Fruit fly (Drosophila melanogaster) whole organism, adult: ENCODE measurements around the gene Tim8.

Source experiments
- CG11617 ChIP-seq: fragments of 200-800 bp; sonication (Bioruptor generic); optimal IDR thresholded peaks from 2 replicates; lab custom pipeline; 2017; ENCODE audit warnings: mild to moderate bottlenecking, missing biosample characterization, missing genetic modification reagents, missing genetic modification characterization
- CG12768 ChIP-seq: fragments of 200-800 bp; sonication (Bioruptor generic); optimal IDR thresholded peaks from 2 replicates; lab custom pipeline; 2017; ENCODE audit warnings: missing biosample characterization, missing genetic modification characterization, mild to moderate bottlenecking, moderate library complexity, missing genetic modification reagents
- CG14711 ChIP-seq: fragments of 200-800 bp; sonication (Bioruptor generic); optimal IDR thresholded peaks from 2 replicates; lab custom pipeline; 2018; ENCODE audit warnings: missing biosample characterization, mild to moderate bottlenecking, missing genetic modification characterization, moderate library complexity
- CG1620 ChIP-seq: fragments of 200-800 bp; sonication (Bioruptor generic); optimal IDR thresholded peaks from 2 replicates; lab custom pipeline; 2016; ENCODE audit warnings: missing biosample characterization, missing genetic modification characterization
- CG33017 ChIP-seq: fragments of 200-800 bp; sonication (Bioruptor generic); optimal IDR thresholded peaks from 2 replicates; lab custom pipeline; 2018; ENCODE audit warnings: missing biosample characterization, mild to moderate bottlenecking, missing genetic modification characterization, moderate library complexity
- CG5204 ChIP-seq: fragments of 200-800 bp; sonication (Bioruptor generic); optimal IDR thresholded peaks from 2 replicates; lab custom pipeline; 2016; ENCODE audit warnings: missing biosample characterization, missing genetic modification characterization
- CG7045 ChIP-seq: fragments of 200-800 bp; sonication (Bioruptor generic); optimal IDR thresholded peaks from 2 replicates; lab custom pipeline; 2017; ENCODE audit warnings: missing biosample characterization, mild to moderate bottlenecking, missing genetic modification characterization
- CG7101 ChIP-seq: fragments of 200-800 bp; sonication (Bioruptor generic); optimal IDR thresholded peaks from 2 replicates; lab custom pipeline; 2018; ENCODE audit warnings: missing biosample characterization, mild to moderate bottlenecking, missing genetic modification characterization, moderate library complexity
- Clk ChIP-seq: fragments of 200-800 bp; sonication (Bioruptor generic); optimal IDR thresholded peaks from 2 replicates; lab custom pipeline; 2017; ENCODE audit warnings: missing biosample characterization, missing genetic modification characterization
- Crg-1 ChIP-seq: fragments of 200-800 bp; sonication (Bioruptor generic); optimal IDR thresholded peaks from 2 replicates; lab custom pipeline; 2016; ENCODE audit warnings: missing biosample characterization, missing genetic modification characterization
- Hr96 ChIP-seq: fragments of 200-800 bp; sonication (Bioruptor generic); optimal IDR thresholded peaks from 2 replicates; lab custom pipeline; 2016; ENCODE audit warnings: missing biosample characterization, missing genetic modification characterization
- Mnt ChIP-seq: fragments of 200-800 bp; sonication (Bioruptor generic); optimal IDR thresholded peaks from 2 replicates; lab custom pipeline; 2016; ENCODE audit warnings: missing biosample characterization, mild to moderate bottlenecking, missing genetic modification characterization
- bab1 ChIP-seq: fragments of 200-800 bp; sonication (Bioruptor generic); optimal IDR thresholded peaks from 3 replicates; lab custom pipeline; 2019; ENCODE audit warnings: missing biosample characterization, mild to moderate bottlenecking, missing genetic modification characterization, moderate library complexity
- cic ChIP-seq: fragments of 200-800 bp; sonication (Bioruptor generic); optimal IDR thresholded peaks from 2 replicates; lab custom pipeline; 2017; ENCODE audit warnings: missing biosample characterization, mild to moderate bottlenecking, missing genetic modification characterization, moderate library complexity
- cnc ChIP-seq, 2 experiments: fragments of >200 bp; optimal IDR thresholded peaks; 2 replicates each; lab custom pipeline; 2017
- kay ChIP-seq: fragments of 200-800 bp; sonication (Bioruptor generic); peaks from one replicate; lab custom pipeline; 2016; ENCODE audit warnings: missing biosample characterization, missing genetic modification characterization, borderline replicate concordance
- ovo ChIP-seq: fragments of 200-800 bp; sonication (Bioruptor generic); optimal IDR thresholded peaks from 2 replicates; lab custom pipeline; 2016; ENCODE audit warnings: missing biosample characterization, missing genetic modification characterization
- pad ChIP-seq: fragments of 200-800 bp; sonication (Bioruptor generic); optimal IDR thresholded peaks from 3 replicates; lab custom pipeline; 2017; ENCODE audit warnings: missing biosample characterization, missing genetic modification characterization, mild to moderate bottlenecking, moderate library complexity, missing genetic modification reagents
- tj ChIP-seq: fragments of 200-800 bp; sonication (Bioruptor generic); optimal IDR thresholded peaks from 3 replicates; lab custom pipeline; 2017; ENCODE audit warnings: missing biosample characterization, mild to moderate bottlenecking, missing genetic modification characterization, moderate library complexity
- toe ChIP-seq: fragments of 200-800 bp; sonication (Bioruptor generic); optimal IDR thresholded peaks from 2 replicates; lab custom pipeline; 2016; ENCODE audit warnings: missing biosample characterization, missing genetic modification characterization

The Tim8 gene

DNA sequence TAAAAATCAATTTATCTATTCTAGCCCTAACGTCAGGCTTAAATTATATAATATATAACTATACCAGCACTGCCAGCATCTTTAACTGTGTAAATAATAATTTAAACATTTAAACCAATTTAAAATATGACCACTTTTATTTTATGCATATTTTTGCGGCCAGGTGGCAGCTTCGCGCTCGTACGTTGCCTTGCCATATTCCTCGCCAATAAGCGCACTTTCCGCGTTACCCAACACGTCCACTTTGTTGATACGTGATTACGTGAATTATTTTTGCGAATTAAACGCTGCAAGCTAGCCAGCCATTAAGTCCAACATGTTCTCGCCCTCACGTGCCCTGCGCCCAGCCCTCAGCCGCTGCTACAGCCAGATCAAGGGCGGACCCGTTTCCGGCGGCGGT is 18.5 kb upstream of the Tim8 start, which contains the start of gene NdufV3:
Gene NdufV3, plus strand, starts transcription at position 219 of the 400 bp plus-strand sequence.
- no peak for TF ChIP-seq CG33017
- TF ChIP-seq CG12768 (GFP tag; lab: Kevin White, UChicago): no peak
- no peak for TF ChIP-seq cic (GFP tag; lab: Kevin White, UChicago)
- no peak for TF ChIP-seq kay (GFP tag; lab: Kevin White, UChicago)
- TF ChIP-seq Clk (GFP tag; lab: Kevin White, UChicago): no peak
- no peak for TF ChIP-seq cnc (optimal IDR thresholded peaks at IDR 0.05; lab: Kevin White, UChicago)
- peak; percentile 61 for TF ChIP-seq CG1620
- no peak for TF ChIP-seq CG7045 (GFP tag; lab: Kevin White, UChicago)
- no peak for TF ChIP-seq pad
- TF ChIP-seq Crg-1 (GFP tag; lab: Kevin White, UChicago): peak; percentile 59
- no peak for TF ChIP-seq tj
- TF ChIP-seq ovo (GFP tag; lab: Kevin White, UChicago): no peak
- TF ChIP-seq CG11617 (GFP tag; lab: Kevin White, UChicago): no peak
- peak; percentile 37 for TF ChIP-seq toe (GFP tag; lab: Kevin White, UChicago)
- peak; percentile 66 for TF ChIP-seq CG14711 (tag; lab: Kevin White, UChicago)
- peak; percentile 69 for TF ChIP-seq CG7101 (tag; lab: Kevin White, UChicago)
- peak; percentile 43 for TF ChIP-seq bab1 (GFP tag; lab: Kevin White, UChicago)
- peak; percentile 75 for TF ChIP-seq Mnt (GFP tag; lab: Kevin White, UChicago)
- peak; percentile 2 for TF ChIP-seq CG5204 (GFP tag; lab: Kevin White, UChicago)
- no peak for TF ChIP-seq Hr96 (GFP tag; lab: Kevin White, UChicago)

DNA sequence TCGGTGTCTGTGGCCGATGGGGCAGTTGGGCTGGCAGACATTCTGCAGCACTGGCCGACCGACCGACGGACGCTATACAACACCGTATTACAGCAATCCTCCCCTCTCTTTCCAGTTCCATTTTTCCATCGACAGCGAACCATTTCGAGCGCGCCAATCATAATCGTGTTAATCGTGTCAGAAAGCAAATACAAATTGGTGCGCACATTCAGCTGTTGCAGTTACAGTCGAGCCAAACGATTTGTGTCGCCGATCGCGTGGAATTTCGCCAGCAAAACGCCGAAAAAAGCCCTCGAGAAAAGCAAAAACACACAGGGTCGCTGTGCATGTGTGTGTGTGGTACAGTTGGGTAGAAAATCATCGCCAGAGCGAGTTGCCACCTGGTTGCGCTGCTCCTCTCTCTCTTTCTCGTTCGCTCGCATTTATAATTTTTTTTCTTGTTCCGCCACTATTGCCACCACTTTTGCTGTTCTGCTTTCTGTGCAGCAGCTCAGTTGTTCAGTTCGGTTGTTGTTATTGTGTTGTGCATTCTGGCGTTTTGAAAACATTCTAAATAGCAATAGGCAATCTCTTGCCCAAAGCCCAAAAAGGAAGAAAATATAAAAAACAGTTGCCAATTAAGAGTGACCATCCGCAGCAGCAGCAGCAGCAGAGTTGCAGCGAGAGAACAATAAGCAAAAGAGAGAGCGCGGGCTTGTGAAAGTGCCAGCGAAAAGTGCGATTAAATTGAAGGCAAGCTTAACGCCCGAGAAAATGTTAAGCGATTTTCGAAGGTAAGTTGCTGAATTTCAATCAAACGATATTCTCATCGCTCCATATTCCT is 17.5 kb upstream of the Tim8 start, which contains the start of gene CG1737:
Gene CG1737, plus strand, starts transcription at position 104 of the 823 bp plus-strand sequence.
- no peak for TF ChIP-seq Clk (GFP tag; lab: Kevin White, UChicago)
- TF ChIP-seq Hr96 (GFP tag; lab: Kevin White, UChicago): peak; percentile 62
- peak; percentile 79 for TF ChIP-seq Mnt (GFP tag; lab: Kevin White, UChicago)
- TF ChIP-seq cic (GFP tag; lab: Kevin White, UChicago): peak; percentile 17
- TF ChIP-seq pad: peak; percentile 94
- peak; percentile 99 for TF ChIP-seq CG14711 (tag; lab: Kevin White, UChicago)
- no peak for TF ChIP-seq kay (GFP tag; lab: Kevin White, UChicago)
- TF ChIP-seq bab1 (GFP tag; lab: Kevin White, UChicago): peak; percentile 28
- TF ChIP-seq ovo (GFP tag; lab: Kevin White, UChicago): peak; percentile 80
- TF ChIP-seq CG1620: peak; percentile 83
- no peak for TF ChIP-seq CG7045 (GFP tag; lab: Kevin White, UChicago)
- no peak for TF ChIP-seq tj
- no peak for TF ChIP-seq CG5204 (GFP tag; lab: Kevin White, UChicago)
- TF ChIP-seq Crg-1 (GFP tag; lab: Kevin White, UChicago): peak; percentile 60
- peak; percentile 44 for TF ChIP-seq CG7101 (tag; lab: Kevin White, UChicago)
- TF ChIP-seq CG11617 (GFP tag; lab: Kevin White, UChicago): peak; percentile 11
- TF ChIP-seq toe (GFP tag; lab: Kevin White, UChicago): no peak
- TF ChIP-seq cnc (optimal IDR thresholded peaks at IDR 0.05; lab: Kevin White, UChicago): no peak
- peak; percentile 47 for TF ChIP-seq CG12768 (GFP tag; lab: Kevin White, UChicago)

DNA sequence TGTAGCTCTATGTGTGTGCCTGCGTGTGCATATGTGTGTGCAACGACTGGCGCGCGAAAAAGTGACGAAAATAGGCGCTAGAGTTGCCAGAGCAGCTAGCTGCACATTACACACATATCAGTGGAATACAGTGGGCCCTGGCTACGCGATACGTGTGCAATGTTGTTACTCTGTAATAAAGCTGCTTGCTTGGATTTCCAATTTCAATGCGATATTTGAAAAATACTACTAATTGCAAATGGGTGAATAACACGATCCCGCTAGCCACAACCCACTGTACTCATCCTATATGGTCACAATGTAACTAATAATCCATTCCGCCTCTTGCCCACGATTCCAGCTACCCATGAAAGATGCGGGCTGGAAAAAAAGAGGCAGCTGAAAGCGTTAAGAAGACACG is 16.9 kb upstream of the Tim8 start:
- TF ChIP-seq kay (GFP tag; lab: Kevin White, UChicago): no peak
- peak; percentile 85 for TF ChIP-seq Mnt (GFP tag; lab: Kevin White, UChicago)
- TF ChIP-seq CG5204 (GFP tag; lab: Kevin White, UChicago): peak; percentile 83
- TF ChIP-seq tj: peak; percentile 69
- TF ChIP-seq cnc (optimal IDR thresholded peaks at IDR 0.05; lab: Kevin White, UChicago): no peak
- TF ChIP-seq CG7101 (tag; lab: Kevin White, UChicago): peak; percentile 95
- peak; percentile 81 for TF ChIP-seq pad
- TF ChIP-seq CG14711 (tag; lab: Kevin White, UChicago): peak; percentile 91
- TF ChIP-seq cic (GFP tag; lab: Kevin White, UChicago): peak; percentile 74
- TF ChIP-seq Crg-1 (GFP tag; lab: Kevin White, UChicago): peak; percentile 91
- no peak for TF ChIP-seq Hr96 (GFP tag; lab: Kevin White, UChicago)
- TF ChIP-seq CG33017: peak; percentile 92
- peak; percentile 92 for TF ChIP-seq CG1620
- TF ChIP-seq CG7045 (GFP tag; lab: Kevin White, UChicago): peak; percentile 94
- peak; percentile 89 for TF ChIP-seq Clk (GFP tag; lab: Kevin White, UChicago)
- peak; percentile 96 for TF ChIP-seq CG12768 (GFP tag; lab: Kevin White, UChicago)
- peak; percentile 85 for TF ChIP-seq CG11617 (GFP tag; lab: Kevin White, UChicago)
- peak; percentile 92 for TF ChIP-seq toe (GFP tag; lab: Kevin White, UChicago)
- peak; percentile 98 for TF ChIP-seq bab1 (GFP tag; lab: Kevin White, UChicago)
- peak; percentile 42 for TF ChIP-seq ovo (GFP tag; lab: Kevin White, UChicago)

DNA sequence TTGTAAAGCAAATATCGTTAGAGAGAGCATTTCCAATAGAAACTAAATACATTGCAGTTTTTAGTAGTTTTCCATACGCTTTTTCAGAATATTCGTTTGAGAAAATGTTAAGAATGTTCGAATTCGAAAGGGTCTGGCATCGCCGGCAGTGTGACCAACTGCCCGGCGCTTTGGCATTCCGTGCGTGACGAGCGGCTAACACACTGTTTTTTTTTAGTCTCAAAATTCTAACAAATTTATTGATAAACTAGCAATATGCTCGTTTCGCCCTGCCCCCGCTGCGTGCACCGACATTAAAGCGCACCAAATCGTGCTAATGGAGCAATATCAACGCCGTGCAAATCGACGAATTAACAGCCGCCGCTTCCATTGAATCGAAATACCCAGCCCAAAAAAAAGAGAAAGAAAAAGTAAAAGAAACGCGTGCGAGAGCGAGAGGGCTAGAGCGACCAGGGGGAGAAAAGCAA is 12.5 kb upstream of the Tim8 start, which contains the start of gene dsh:
Gene dsh, plus strand, starts transcription at position 174 of the 467 bp plus-strand sequence.
- TF ChIP-seq CG5204 (GFP tag; lab: Kevin White, UChicago) (no peak), Mnt (GFP tag; lab: Kevin White, UChicago) (peak; percentile 43), CG7045 (GFP tag; lab: Kevin White, UChicago) (no peak), CG7101 (tag; lab: Kevin White, UChicago) (peak; percentile 35), Crg-1 (GFP tag; lab: Kevin White, UChicago) (peak; percentile 7), pad (peak; percentile 5), Clk (GFP tag; lab: Kevin White, UChicago) (no peak), bab1 (GFP tag; lab: Kevin White, UChicago) (peak; percentile 62), Hr96 (GFP tag; lab: Kevin White, UChicago) (no peak), CG14711 (tag; lab: Kevin White, UChicago) (peak; percentile 39), CG11617 (GFP tag; lab: Kevin White, UChicago) (peak; percentile 29), cic (GFP tag; lab: Kevin White, UChicago) (no peak), kay (GFP tag; lab: Kevin White, UChicago) (no peak), CG33017 (no peak), tj (no peak), CG12768 (GFP tag; lab: Kevin White, UChicago) (no peak), ovo (GFP tag; lab: Kevin White, UChicago) (no peak)
